Fruit fly (Drosophila melanogaster): ENCODE measurements around the gene pasi2.

The pasi2 gene

DNA sequence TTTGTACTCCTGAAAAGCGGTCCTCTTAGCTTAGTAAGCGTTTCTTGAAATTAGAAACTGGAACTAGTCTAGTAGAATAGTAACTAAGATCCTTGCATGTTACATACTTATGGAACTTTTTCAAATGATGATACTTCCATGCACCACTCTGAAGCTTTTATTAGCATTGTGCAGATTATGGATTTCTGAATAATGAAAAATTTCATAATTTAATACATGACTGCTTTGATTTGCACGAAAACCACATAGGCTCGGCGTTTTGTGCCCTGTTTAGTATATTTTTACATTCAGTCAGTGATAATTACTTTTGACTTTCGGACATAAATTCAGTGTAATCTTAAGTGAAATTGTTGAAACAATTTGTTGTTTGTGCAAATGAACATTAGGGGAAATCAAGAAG lies 20.2 kb downstream of the pasi2 start, which contains the start of gene CG43675:
Gene CG43675 (plus strand): TSS at position 301 of the 400 bp plus-strand sequence.
- no peak for TF ChIP-seq noc (tag; optimal IDR thresholded peaks at IDR 0.05)

DNA sequence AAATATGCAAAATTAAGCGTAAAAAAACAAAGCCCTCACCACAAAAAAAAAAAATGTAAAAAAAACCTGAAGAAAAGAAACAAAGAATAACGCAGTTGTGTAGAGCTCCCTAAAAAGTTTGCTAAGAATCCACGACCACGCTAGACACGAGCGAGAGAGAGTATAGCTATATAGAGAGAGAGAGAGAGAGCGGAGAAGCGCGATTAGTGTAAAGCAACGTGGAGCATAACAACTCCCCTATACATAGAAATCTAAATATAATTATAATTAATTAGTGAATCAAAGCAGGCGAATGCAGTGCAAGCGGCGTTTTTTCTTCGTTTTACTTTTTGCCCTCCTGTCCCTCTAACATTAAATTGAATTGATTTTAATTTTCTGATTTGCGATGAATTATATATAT lies 24.4 kb downstream of the pasi2 start:
- TF ChIP-seq noc (tag; optimal IDR thresholded peaks at IDR 0.05) = no peak

DNA sequence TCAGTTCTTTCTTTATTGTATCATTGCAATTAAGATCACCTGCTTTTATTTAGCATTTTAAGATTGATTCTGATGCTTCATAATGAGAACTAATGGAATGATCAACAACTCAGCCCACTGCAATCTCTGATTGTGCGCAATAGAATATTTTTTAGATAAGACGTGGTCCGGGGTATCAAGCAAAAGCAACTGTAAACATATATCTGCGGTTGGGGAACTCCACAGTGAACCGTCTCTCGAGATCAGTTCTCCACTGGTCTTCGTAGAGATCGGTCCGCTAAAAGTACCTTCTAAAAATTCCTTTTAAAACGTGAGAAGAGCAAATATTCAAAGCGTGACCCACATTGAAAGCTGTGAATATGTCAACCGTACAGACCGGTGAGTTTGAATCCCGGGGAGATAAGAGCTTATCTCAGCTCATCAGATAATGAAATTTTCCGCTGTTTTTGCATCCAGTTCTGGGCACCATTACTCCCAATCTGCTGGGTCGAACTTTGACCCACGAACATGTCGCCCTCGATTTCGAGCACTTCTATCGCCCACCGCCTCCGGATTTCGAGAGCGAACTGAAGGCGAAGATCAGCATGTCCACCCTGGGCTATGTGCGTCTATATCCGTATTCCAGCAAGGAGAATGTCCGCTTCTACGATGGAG lies 28.2 kb downstream of the pasi2 start, which contains the start of gene CG18473:
Gene CG18473 (plus strand): TSS at position 240 of the 654 bp plus-strand sequence.
- TF ChIP-seq noc (tag; optimal IDR thresholded peaks at IDR 0.05) = no peak

DNA sequence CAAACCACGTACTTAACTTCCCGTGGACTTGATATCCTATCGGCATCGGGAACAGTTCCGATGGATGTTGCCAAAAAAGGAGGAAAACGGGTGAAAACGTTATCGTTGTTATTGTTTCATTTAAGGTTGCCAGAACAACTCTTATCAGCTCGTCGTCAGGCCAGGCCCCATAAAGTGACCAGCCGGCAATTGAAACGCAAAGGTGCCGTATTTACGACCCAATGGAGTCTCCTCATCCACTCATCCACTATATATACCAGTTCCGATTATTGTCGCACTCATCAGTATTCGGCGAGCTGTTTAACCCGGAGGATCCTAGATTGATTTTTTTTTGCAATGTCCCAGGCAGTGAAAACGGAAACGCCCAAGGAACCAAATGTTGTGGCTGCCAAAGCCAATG lies 30.2 kb downstream of the pasi2 start, which contains the start of gene Srr:
Gene Srr (plus strand): TSS at position 278 of the 400 bp plus-strand sequence.
- no peak for TF ChIP-seq noc (tag; optimal IDR thresholded peaks at IDR 0.05)

DNA sequence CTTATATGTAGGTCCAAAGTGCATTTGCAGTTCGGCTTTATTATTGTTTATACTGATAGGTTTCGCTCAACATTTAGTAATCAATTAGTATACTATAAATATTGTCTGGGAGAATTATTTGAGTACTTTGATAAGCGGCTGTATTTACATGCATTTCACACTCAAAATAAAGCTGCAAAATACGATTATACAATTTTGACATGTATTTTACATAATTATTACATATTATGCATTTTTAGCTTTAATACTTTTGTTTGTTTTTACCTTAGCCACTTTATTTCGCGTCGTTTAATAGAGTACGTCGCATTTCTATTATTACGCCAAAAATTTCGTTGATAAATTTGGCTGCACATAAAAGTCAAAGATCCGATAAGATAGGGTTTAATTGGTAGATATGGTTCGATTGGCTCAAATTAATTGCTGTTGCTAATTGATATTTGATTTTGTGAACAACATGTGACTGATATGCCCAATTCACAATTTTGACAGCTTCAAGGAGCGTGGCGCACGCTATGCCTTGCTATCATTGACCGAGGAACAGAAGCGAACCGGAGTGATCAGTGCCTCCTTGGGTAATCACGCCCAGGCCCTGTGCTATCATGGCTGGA lies 31.0 kb downstream of the pasi2 start:
- TF ChIP-seq noc (tag; optimal IDR thresholded peaks at IDR 0.05) = peak; percentile 27

DNA sequence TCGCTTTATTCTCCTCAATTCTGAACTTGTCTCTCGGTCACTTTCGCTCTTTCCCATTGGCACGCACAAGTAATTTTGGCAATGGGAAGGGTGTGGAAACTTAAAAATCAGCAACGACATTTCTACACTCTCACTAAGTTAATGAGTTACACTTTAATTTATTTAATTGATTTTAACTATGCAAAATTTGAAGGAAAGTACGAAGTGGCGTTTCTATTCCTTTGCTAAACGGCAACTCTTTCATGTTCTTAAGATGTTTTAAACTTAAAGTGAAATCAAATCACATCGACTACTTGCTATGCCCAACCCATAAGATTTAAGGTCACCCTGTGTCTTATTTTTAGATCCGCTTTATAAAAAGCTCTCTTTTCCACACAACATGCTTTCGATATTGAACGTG lies 35.4 kb downstream of the pasi2 start:
- TF ChIP-seq noc (tag; optimal IDR thresholded peaks at IDR 0.05) = peak; percentile 66

DNA sequence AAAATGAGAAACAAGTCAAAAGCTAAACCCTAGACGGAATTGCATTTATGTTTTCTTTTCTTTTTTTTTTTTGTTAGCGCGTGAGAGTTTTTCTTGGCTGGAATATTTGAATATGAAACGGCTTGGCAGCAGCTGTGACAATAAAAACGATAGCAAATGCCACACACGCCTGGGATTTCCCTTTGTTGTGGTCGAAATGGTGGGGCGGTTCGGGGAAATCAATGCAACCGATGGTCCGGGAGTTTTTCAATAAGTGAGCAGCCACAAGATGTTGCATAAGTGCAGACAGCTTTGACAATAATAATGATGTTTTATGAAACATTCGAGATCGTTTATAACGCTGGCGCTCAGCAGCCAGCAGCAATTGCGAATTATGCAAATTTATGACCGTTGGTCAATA lies 41.8 kb downstream of the pasi2 start:
- no peak for TF ChIP-seq noc (tag; optimal IDR thresholded peaks at IDR 0.05)

DNA sequence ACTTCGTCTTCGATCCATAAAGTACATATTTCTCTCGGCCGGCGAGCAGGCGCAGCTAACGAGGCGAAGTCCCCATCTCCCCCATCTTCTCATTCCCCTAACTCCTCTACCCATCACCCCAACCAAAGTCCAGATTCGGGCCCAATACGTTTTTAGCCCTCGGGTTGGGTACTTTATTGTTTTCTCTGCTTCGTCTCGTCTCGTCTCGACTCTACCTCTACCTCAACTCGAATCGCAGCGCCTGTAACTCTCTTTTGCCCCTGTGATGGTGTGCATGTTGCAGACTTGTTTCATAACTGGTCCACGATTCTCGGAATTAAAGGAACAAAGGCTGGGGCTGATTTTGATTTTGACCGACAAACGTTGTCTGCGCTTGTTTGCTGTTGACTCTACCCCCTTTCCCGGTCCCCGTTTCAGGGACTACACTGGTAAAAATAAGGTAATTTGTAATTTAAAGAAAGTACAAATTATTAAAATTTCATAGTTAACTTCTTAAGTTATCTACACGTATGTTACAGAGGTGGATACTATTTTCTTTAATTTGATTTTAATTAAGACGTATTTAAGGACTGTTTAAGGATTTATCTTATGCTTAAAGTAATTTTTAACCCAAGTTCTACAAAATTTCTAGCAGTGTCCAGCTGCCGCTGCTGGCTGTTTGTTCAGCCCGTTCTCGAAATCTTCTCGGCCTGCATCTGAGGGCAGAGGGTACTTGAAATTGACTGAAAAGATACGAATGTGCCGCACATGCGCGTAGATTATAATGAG lies 43.9 kb downstream of the pasi2 start:
- peak; percentile 52 for TF ChIP-seq noc (tag; optimal IDR thresholded peaks at IDR 0.05)

DNA sequence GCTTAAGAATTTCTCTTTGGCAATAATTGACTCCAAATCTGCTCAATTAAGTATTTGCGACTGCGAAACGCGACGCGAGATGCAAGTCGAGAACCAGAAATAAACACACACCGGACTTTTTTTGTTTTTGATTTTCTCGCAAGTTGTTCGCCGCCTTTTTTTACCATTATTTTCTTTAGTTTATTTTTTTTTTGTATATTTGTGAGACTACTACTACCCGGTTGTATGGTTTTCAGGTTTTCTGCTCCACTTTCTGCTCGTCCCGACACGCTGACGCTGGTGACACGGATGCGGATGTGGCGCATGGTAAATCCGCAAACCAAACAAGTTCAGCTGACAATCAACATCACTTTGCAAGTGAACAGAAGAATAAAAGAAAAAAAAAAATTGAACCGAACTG lies 46.0 kb downstream of the pasi2 start:
- no peak for TF ChIP-seq noc (tag; optimal IDR thresholded peaks at IDR 0.05)

DNA sequence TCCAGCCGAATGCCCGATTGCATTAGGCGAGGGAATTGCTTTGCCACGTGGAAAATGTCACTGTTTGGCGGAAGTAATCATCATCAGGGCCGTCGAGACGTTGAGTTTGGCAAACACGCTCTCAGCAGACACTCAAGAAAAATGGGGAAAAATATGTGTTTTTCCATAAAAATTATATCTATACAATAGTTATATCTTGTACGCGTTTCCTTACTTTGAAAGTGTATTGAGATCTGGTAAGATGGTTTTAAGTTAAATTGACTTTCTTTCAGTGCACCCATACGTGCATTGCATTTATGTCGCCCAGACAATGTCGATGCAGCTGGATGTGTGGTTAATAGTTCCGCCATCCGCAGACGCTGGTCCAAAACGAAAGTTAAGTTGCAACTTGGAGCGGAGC lies 51.0 kb downstream of the pasi2 start:
- TF ChIP-seq noc (tag; optimal IDR thresholded peaks at IDR 0.05) = no peak

Measured in whole organism, larva.